Worm (Caenorhabditis elegans) whole organism, early embryonic: ENCODE results near the gene fbxa-83.
"Not testable (repeated sequence)": the region's sequence is repeated elsewhere in the genome, so short reads cannot be mapped to it uniquely, and the experiment has no call there.

Experiments
- B0310.2 ChIP-seq: sonication (generic microtip); optimal IDR thresholded peaks from 2 replicates; lab custom pipeline; 2016; ENCODE audit warnings: mild to moderate bottlenecking, missing genetic modification characterization, missing compliant biosample characterization
- F13C5.2 ChIP-seq: sonication (generic microtip); optimal IDR thresholded peaks from 2 replicates; lab custom pipeline; 2017; ENCODE audit warnings: mild to moderate bottlenecking, missing genetic modification characterization, inconsistent platforms, missing compliant biosample characterization
- aly-1 ChIP-seq: sonication (generic microtip); optimal IDR thresholded peaks from 2 replicates; lab custom pipeline; 2016; ENCODE audit warnings: missing genetic modification characterization, missing compliant biosample characterization
- ama-1 ChIP-seq: fragments of 150-350 bp; optimal IDR thresholded peaks from 2 replicates; lab custom pipeline; 2014
- ceh-13 ChIP-seq: fragments of 200-800 bp; sonication (Bioruptor generic); optimal IDR thresholded peaks from 2 replicates; lab custom pipeline; 2018; ENCODE audit warnings: mild to moderate bottlenecking, missing genetic modification characterization, missing compliant biosample characterization
- ceh-36 ChIP-seq: sonication (generic microtip); optimal IDR thresholded peaks from 2 replicates; lab custom pipeline; 2016; ENCODE audit warnings: missing genetic modification characterization, inconsistent platforms, missing compliant biosample characterization
- ets-7 ChIP-seq: sonication (generic microtip); optimal IDR thresholded peaks from 2 replicates; lab custom pipeline; 2016; ENCODE audit warnings: missing genotype, missing genetic modification characterization, missing compliant biosample characterization
- flt-1 ChIP-seq: fragments of 200-800 bp; sonication (Bioruptor generic); IDR thresholded peaks from 2 replicates; pipeline ENCODE4 v1.3.6; 2022; ENCODE audit warnings: missing genetic modification characterization, missing compliant biosample characterization
- hmbx-1 ChIP-seq: sonication (generic microtip); optimal IDR thresholded peaks from 2 replicates; lab custom pipeline; 2016; ENCODE audit warnings: mild to moderate bottlenecking, missing genetic modification characterization, missing compliant biosample characterization
- hmg-4 ChIP-seq: fragments of 200-800 bp; sonication (Bioruptor generic); optimal IDR thresholded peaks from 2 replicates; lab custom pipeline; 2018; ENCODE audit warnings: mild to moderate bottlenecking, missing genetic modification characterization, missing compliant biosample characterization
- hnd-1 ChIP-seq: sonication (generic microtip); optimal IDR thresholded peaks from 2 replicates; lab custom pipeline; 2016; ENCODE audit warnings: missing genetic modification characterization, missing compliant biosample characterization
- pes-1 ChIP-seq: fragments of 200-800 bp; sonication (Bioruptor generic); IDR thresholded peaks from 2 replicates; pipeline ENCODE4 v1.3.6; 2022; ENCODE audit warnings: missing genetic modification reagents, missing genetic modification characterization, missing compliant biosample characterization
- scrt-1 ChIP-seq: fragments of 200-800 bp; sonication (Bioruptor generic); IDR thresholded peaks from 2 replicates; pipeline ENCODE4 v1.3.6; 2022; ENCODE audit warnings: missing genetic modification characterization, missing compliant biosample characterization
- sea-1 ChIP-seq: fragments of 200-800 bp; sonication (Bioruptor generic); conservative IDR thresholded peaks from 2 replicates; pipeline ENCODE4 v1.3.6; 2022; ENCODE audit warnings: missing genetic modification characterization, missing compliant biosample characterization
- tbx-11 ChIP-seq: fragments of 200-800 bp; sonication (Bioruptor generic); IDR thresholded peaks from 2 replicates; pipeline ENCODE4 v1.3.6; 2022; ENCODE audit warnings: missing genetic modification characterization, missing compliant biosample characterization
- tbx-37 ChIP-seq: fragments of 200-800 bp; sonication (Bioruptor generic); conservative IDR thresholded peaks from 2 replicates; pipeline ENCODE4 v1.3.6; 2022; ENCODE audit warnings: missing genetic modification reagents, missing genetic modification characterization, missing compliant biosample characterization
- tra-4 ChIP-seq: sonication (generic microtip); optimal IDR thresholded peaks from 2 replicates; lab custom pipeline; 2017; ENCODE audit warnings: missing genetic modification characterization, missing compliant biosample characterization

Gene fbxa-83

ce11 chrIV:14326283-14326682, at the start of gene fbxa-83:
TSS of gene fbxa-83 (minus strand) at chrIV:14326383.
- TF ChIP-seq tbx-11 (GFP tag; lab: Robert Waterston, UW), result no peak
- TF ChIP-seq ets-7 (tag; lab: Kevin White, UChicago), result no peak
- TF ChIP-seq pes-1 (GFP tag; lab: Robert Waterston, UW), result no peak
- TF ChIP-seq tbx-37 (GFP tag; lab: Robert Waterston, UW), result no peak
- no peak for TF ChIP-seq flt-1 (GFP tag; lab: Robert Waterston, UW)
- no peak for TF ChIP-seq ceh-36 (tag; lab: Kevin White, UChicago)
- no peak for TF ChIP-seq F13C5.2 (tag; lab: Kevin White, UChicago)
- TF ChIP-seq scrt-1, result no peak
- TF ChIP-seq hnd-1 (tag; lab: Kevin White, UChicago), result no peak
- no peak for TF ChIP-seq ceh-13 (GFP tag; lab: Kevin White, UChicago)
- no peak for TF ChIP-seq hmg-4 (GFP tag; lab: Kevin White, UChicago)
- no peak for TF ChIP-seq aly-1 (tag; lab: Kevin White, UChicago)
- no peak for TF ChIP-seq hmbx-1 (tag; lab: Kevin White, UChicago)
- TF ChIP-seq ama-1, result no peak
- TF ChIP-seq B0310.2, result no peak
- TF ChIP-seq tra-4 (tag; lab: Kevin White, UChicago), result no peak
- TF ChIP-seq sea-1 (GFP tag; lab: Robert Waterston, UW), result no peak

DNA sequence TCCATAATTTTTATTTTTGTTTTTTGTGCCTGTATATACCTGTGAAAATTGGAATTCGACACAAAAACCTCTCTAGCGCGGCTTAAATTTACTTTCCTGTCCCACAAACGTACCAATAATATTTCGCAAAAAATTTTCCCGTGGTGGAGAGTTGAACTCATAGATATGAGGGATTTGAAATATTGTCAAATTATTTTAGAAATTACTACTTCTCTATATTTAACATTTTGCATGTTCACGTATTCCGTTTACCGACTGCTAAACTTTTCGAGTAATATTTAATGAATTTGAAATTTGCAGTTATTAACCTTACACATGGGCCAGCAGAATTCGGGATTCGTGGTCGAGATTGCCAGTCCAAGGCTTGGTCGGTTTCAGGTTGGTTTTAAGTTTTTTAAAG, 47.6 kb upstream of the fbxa-83 start, which contains the start of gene Y67A10A.7:
Gene Y67A10A.7 (plus strand): TSS at position 301 of the 400 bp plus-strand sequence.
- not testable (repeated sequence) for TF ChIP-seq tbx-11 (GFP tag; lab: Robert Waterston, UW); ets-7 (tag; lab: Kevin White, UChicago); scrt-1

ce11 chrIV:14371639-14372038, 45.5 kb upstream of the fbxa-83 start:
- TF ChIP-seq pes-1 (GFP tag; lab: Robert Waterston, UW) (no peak), hmbx-1 (tag; lab: Kevin White, UChicago) (no peak), ceh-36 (tag; lab: Kevin White, UChicago) (no peak), hmg-4 (GFP tag; lab: Kevin White, UChicago) (no peak), tbx-37 (GFP tag; lab: Robert Waterston, UW) (no peak), F13C5.2 (tag; lab: Kevin White, UChicago) (no peak), flt-1 (GFP tag; lab: Robert Waterston, UW) (no peak), tra-4 (tag; lab: Kevin White, UChicago) (no peak), ceh-13 (GFP tag; lab: Kevin White, UChicago) (no peak), ets-7 (tag; lab: Kevin White, UChicago) (no peak), ama-1 (no peak), tbx-11 (GFP tag; lab: Robert Waterston, UW) (no peak), scrt-1 (no peak)

DNA sequence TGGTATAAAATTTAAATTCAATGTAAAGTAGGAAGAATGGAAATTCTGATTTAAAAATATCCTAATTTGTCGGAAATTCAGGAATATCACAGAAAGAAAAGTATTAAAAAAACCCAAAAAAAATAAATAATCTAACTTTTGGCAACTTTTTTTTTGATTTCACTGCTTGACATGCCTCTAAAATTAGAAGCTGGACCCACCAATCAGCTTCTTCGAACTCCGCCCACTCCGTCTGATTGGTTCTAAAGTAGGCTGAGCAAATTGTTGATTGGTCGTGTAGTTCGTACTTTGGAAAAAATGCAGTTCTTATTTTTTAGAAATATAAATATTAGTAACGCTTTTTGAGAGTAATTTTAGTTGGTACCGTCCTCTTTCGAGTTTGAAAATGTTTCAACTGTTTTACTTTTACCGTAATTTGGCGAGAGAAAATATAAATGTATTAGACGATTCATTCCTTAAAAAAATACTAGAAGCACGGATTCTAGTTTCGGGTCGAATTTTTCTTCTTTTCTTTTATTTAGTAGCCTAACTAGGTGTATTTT, 39.7 kb upstream of the fbxa-83 start:
- no peak for TF ChIP-seq ama-1
- TF ChIP-seq ceh-13 (GFP tag; lab: Kevin White, UChicago), result no peak
- no peak for TF ChIP-seq scrt-1
- no peak for TF ChIP-seq sea-1 (GFP tag; lab: Robert Waterston, UW)
- TF ChIP-seq tra-4 (tag; lab: Kevin White, UChicago), result no peak
- TF ChIP-seq aly-1 (tag; lab: Kevin White, UChicago), result no peak
- TF ChIP-seq tbx-11 (GFP tag; lab: Robert Waterston, UW), result no peak
- TF ChIP-seq ceh-36 (tag; lab: Kevin White, UChicago), result no peak
- no peak for TF ChIP-seq tbx-37 (GFP tag; lab: Robert Waterston, UW)
- no peak for TF ChIP-seq ets-7 (tag; lab: Kevin White, UChicago)
- TF ChIP-seq flt-1 (GFP tag; lab: Robert Waterston, UW), result no peak
- TF ChIP-seq hmg-4 (GFP tag; lab: Kevin White, UChicago), result no peak
- no peak for TF ChIP-seq F13C5.2 (tag; lab: Kevin White, UChicago)
- no peak for TF ChIP-seq B0310.2

DNA sequence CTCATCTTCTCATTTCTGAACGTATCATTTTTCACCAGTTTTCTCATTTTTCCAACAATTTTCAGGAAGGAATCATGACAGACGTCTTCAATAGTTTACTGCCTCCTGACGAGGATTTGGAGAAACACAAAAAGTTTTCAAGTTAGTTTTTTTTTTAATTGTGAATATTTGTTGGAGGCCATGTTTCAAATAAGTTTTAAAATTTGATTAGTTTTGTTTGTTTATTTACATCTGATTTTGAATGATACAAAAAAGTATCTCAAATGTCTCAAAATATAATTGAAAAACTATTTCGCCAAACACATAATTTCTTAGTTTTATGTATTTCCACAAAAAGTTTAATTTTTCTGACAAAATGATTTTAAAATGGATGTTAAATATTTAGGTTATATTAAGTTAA, 35.0 kb upstream of the fbxa-83 start, which contains the start of gene ssu-2:
Gene ssu-2 (plus strand): TSS at position 59 of the 400 bp plus-strand sequence.
- TF ChIP-seq flt-1 (GFP tag; lab: Robert Waterston, UW) (no peak), aly-1 (tag; lab: Kevin White, UChicago) (no peak), scrt-1 (no peak), ceh-36 (tag; lab: Kevin White, UChicago) (no peak), hmbx-1 (tag; lab: Kevin White, UChicago) (no peak), hnd-1 (tag; lab: Kevin White, UChicago) (no peak), hmg-4 (GFP tag; lab: Kevin White, UChicago) (no peak)

- no peak for TF ChIP-seq flt-1 (GFP tag; lab: Robert Waterston, UW)
- TF ChIP-seq ets-7 (tag; lab: Kevin White, UChicago), result no peak
- TF ChIP-seq scrt-1, result no peak
- no peak for TF ChIP-seq hmg-4 (GFP tag; lab: Kevin White, UChicago)
- no peak for TF ChIP-seq hnd-1 (tag; lab: Kevin White, UChicago)
- TF ChIP-seq aly-1 (tag; lab: Kevin White, UChicago), result no peak
These were observed 29.9 kb upstream of the fbxa-83 start for ce11 chrIV:14356120-14356519.

DNA sequence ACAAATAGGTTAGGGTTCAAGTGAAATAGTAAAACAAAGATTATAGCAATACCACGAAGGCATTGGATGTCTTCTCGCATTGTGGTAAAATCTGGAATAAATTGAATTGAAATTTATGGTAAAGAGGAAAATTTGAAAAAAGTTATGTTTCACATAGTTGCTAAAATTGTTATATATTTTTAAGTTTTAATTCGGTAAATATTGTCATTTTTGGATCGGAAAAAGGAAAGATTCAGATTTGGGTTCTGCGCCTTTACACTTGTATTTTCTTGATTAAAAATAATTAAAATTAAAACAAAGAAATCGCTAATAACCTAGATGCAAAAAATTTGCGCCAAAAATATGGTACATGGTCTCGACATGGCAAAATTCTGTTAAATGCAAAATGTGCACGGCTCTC, 24.5 kb upstream of the fbxa-83 start, which contains the start of gene oac-56:
Gene oac-56 (minus strand): TSS at position 101 of the 400 bp plus-strand sequence.
- TF ChIP-seq tra-4 (tag; lab: Kevin White, UChicago), result no peak

DNA sequence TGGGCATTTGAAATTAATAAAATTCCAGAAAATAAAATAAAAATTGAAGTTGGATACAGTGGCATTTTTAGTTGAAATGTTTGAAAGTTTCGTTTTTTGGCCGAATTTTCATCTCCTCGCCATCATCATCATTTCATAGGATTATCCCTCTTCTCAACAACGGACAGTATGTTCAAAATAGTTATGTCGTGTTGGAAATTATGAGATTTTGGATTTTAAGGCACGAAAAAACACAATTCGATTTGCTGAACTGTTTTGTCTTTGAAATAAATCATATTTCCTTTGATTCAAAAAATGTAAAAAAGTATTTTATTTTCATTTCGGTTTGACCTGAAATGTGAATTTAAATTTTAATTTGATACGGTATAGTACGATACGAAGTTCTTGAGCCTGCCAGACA, 17.6 kb upstream of the fbxa-83 start, which contains the start of gene srlf-28:
Gene srlf-28 (minus strand): TSS at position 101 of the 400 bp plus-strand sequence.
- no peak for TF ChIP-seq B0310.2
- TF ChIP-seq ceh-13 (GFP tag; lab: Kevin White, UChicago), result no peak
- TF ChIP-seq aly-1 (tag; lab: Kevin White, UChicago), result no peak
- no peak for TF ChIP-seq scrt-1
- no peak for TF ChIP-seq ets-7 (tag; lab: Kevin White, UChicago)
- no peak for TF ChIP-seq tbx-37 (GFP tag; lab: Robert Waterston, UW)
- no peak for TF ChIP-seq hmg-4 (GFP tag; lab: Kevin White, UChicago)
- TF ChIP-seq tra-4 (tag; lab: Kevin White, UChicago), result no peak
